Fruit fly (Drosophila melanogaster): ENCODE results near the gene Fdx1.

DNA sequence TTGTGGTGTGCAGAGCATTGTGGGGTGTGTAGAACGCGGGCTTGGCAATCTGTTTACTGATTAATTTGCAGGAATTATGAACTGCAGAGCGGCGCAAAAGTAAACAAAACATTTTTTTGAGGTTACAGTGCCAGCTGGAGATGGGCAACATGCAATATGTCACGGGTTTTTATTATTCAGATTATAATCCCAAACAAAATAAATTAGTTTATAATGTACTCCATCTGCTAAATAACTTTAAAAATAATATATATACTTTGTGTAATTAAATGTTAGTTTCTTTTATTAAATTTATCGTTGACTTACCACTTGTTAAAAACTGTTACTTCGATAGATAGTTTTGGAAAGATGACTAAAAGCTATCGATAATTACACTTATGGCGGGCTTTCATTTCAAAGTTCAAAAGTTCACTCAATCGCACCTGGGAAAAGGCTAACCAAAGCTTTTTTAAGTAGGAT is at the start of gene Fdx1:
- TF ChIP-seq vri (GFP tag; optimal IDR thresholded peaks at IDR 0.05) = peak; percentile 11
- no peak for TF ChIP-seq Hr4 (GFP tag; optimal IDR thresholded peaks at IDR 0.05)
- no peak for TF ChIP-seq Hr39 (GFP tag; optimal IDR thresholded peaks at IDR 0.05)
- TF ChIP-seq Smox (GFP tag; optimal IDR thresholded peaks at IDR 0.05) = no peak
- peak; percentile 43 for TF ChIP-seq CG3919 (GFP tag; optimal IDR thresholded peaks at IDR 0.05)
- peak; percentile 5 for TF ChIP-seq Eip93F (GFP tag; optimal IDR thresholded peaks at IDR 0.05)
- TF ChIP-seq ss (GFP tag; optimal IDR thresholded peaks at IDR 0.05) = no peak
- TF ChIP-seq CG6276 (GFP tag; optimal IDR thresholded peaks at IDR 0.05) = no peak
- TF ChIP-seq esn (GFP tag; optimal IDR thresholded peaks at IDR 0.05) = peak; percentile 55
- TF ChIP-seq CG6808 (GFP tag; optimal IDR thresholded peaks at IDR 0.05) = no peak
- peak; percentile 71 for TF ChIP-seq Eip78C (GFP tag)
- no peak for TF ChIP-seq CG6854 (GFP tag; optimal IDR thresholded peaks at IDR 0.05)
- TF ChIP-seq CG7368 (GFP tag; optimal IDR thresholded peaks at IDR 0.05) = no peak
- TF ChIP-seq Hr38 (GFP tag; optimal IDR thresholded peaks at IDR 0.05) = no peak

Measured in whole organism, prepupa.